Worm (Caenorhabditis elegans) whole organism, L1 larva: ENCODE measurements around the gene let-4.

Source experiments
- C04F5.9 ChIP-seq: sonication (generic microtip); optimal IDR thresholded peaks from 2 replicates; lab custom pipeline; 2016; ENCODE audit warnings: missing genetic modification characterization, missing compliant biosample characterization
- aha-1 ChIP-seq: fragments of 150-350 bp; optimal IDR thresholded peaks from 2 replicates; lab custom pipeline; 2014; ENCODE audit warnings: missing biosample characterization, missing genetic modification characterization
- aly-2 ChIP-seq: fragments of 150-350 bp; optimal IDR thresholded peaks from 2 replicates; lab custom pipeline; 2014; ENCODE audit warnings: missing biosample characterization, missing genetic modification characterization
- ceh-8 ChIP-seq: fragments of 200-800 bp; sonication (Bioruptor generic); optimal IDR thresholded peaks from 2 replicates; lab custom pipeline; 2018; ENCODE audit warnings: mild to moderate bottlenecking, missing genetic modification characterization, moderate library complexity, missing compliant biosample characterization
- ces-1 ChIP-seq: fragments of 150-350 bp; optimal IDR thresholded peaks from 2 replicates; lab custom pipeline; 2014; ENCODE audit warnings: missing biosample characterization, missing genetic modification reagents, missing genetic modification characterization
- dpl-1 ChIP-seq, 3 experiments: fragments of 150-350 bp in 2 of 3; sonication (generic microtip) in 1 of 3; optimal IDR thresholded peaks; 2 replicates each; lab custom pipeline; 2014 to 2017; ENCODE audit warnings: missing biosample characterization in 3 of 3, missing genetic modification characterization in 3 of 3, missing genetic modification reagents in 3 of 3
- dsc-1 ChIP-seq: sonication (generic microtip); optimal IDR thresholded peaks from 2 replicates; lab custom pipeline; 2016; ENCODE audit warnings: mild to moderate bottlenecking, missing genetic modification characterization, missing compliant biosample characterization
- efl-3 ChIP-seq: fragments of 200-800 bp; sonication (Bioruptor generic); optimal IDR thresholded peaks from 2 replicates; lab custom pipeline; 2018; ENCODE audit warnings: mild to moderate bottlenecking, missing genetic modification characterization, missing compliant biosample characterization
- egl-27 ChIP-seq, 2 experiments: fragments of 150-350 bp in 1 of 2; sonication (generic microtip); optimal IDR thresholded peaks; 3 replicates each; lab custom pipeline; 2017 to 2018; ENCODE audit warnings: missing biosample characterization in 2 of 2, missing genetic modification characterization in 2 of 2, missing genetic modification reagents in 2 of 2
- elt-2 ChIP-seq: sonication (generic microtip); optimal IDR thresholded peaks from 2 replicates; lab custom pipeline; 2016; ENCODE audit warnings: missing genetic modification characterization, mild to moderate bottlenecking, inconsistent platforms, missing compliant biosample characterization, missing genetic modification reagents
- elt-3 ChIP-seq, 6 experiments: fragments of 150-350 bp in 1 of 6; sonication (generic microtip); optimal IDR thresholded peaks; 2 replicates each; lab custom pipeline; 2017 to 2018; ENCODE audit warnings: missing biosample characterization in 6 of 6, missing genetic modification characterization in 6 of 6, inconsistent platforms in 1 of 6
- fkh-10 ChIP-seq: sonication (generic microtip); optimal IDR thresholded peaks from 2 replicates; lab custom pipeline; 2017; ENCODE audit warnings: missing biosample characterization, missing genetic modification reagents, missing genetic modification characterization
- fkh-4 ChIP-seq: sonication (generic microtip); optimal IDR thresholded peaks from 2 replicates; lab custom pipeline; 2016; ENCODE audit warnings: missing compliant biosample characterization, missing genetic modification characterization, borderline replicate concordance
- fkh-8 ChIP-seq: sonication (generic microtip); optimal IDR thresholded peaks from 2 replicates; lab custom pipeline; 2016; ENCODE audit warnings: mild to moderate bottlenecking, missing genetic modification characterization, missing compliant biosample characterization
- fos-1 ChIP-seq: fragments of 150-350 bp; optimal IDR thresholded peaks from 2 replicates; lab custom pipeline; 2014; ENCODE audit warnings: missing biosample characterization, missing genetic modification characterization
- hlh-17 ChIP-seq: fragments of 200-800 bp; sonication (Bioruptor generic); optimal IDR thresholded peaks from 2 replicates; lab custom pipeline; 2018; ENCODE audit warnings: missing genetic modification characterization, mild to moderate bottlenecking, missing compliant biosample characterization, moderate library complexity, borderline replicate concordance
- irx-1 ChIP-seq: sonication (generic microtip); optimal IDR thresholded peaks from 2 replicates; lab custom pipeline; 2016; ENCODE audit warnings: missing genetic modification characterization, missing compliant biosample characterization
- isw-1 ChIP-seq: fragments of 200-800 bp; sonication (Bioruptor generic); IDR thresholded peaks from 2 replicates; pipeline ENCODE4 v1.3.6; 2022; ENCODE audit warnings: missing genetic modification characterization, missing compliant biosample characterization
- jun-1 ChIP-seq: fragments of 150-350 bp; optimal IDR thresholded peaks from 2 replicates; lab custom pipeline; 2014; ENCODE audit warnings: missing biosample characterization, missing genetic modification reagents, missing genetic modification characterization
- lin-13 ChIP-seq: fragments of 150-350 bp; optimal IDR thresholded peaks from 2 replicates; lab custom pipeline; 2014; ENCODE audit warnings: missing biosample characterization, missing genetic modification reagents, missing genetic modification characterization
- lin-35 ChIP-seq, 2 experiments: fragments of 150-350 bp; optimal IDR thresholded peaks; 2 replicates each; lab custom pipeline; 2014; ENCODE audit warnings: missing biosample characterization in 2 of 2, missing genetic modification characterization in 2 of 2, missing genetic modification reagents in 2 of 2
- lin-39 ChIP-seq: fragments of 150-350 bp; optimal IDR thresholded peaks from 2 replicates; lab custom pipeline; 2014; ENCODE audit warnings: missing biosample characterization, missing genetic modification reagents, missing genetic modification characterization
- lir-3 ChIP-seq: sonication (generic microtip); optimal IDR thresholded peaks from 2 replicates; lab custom pipeline; 2016; ENCODE audit warnings: mild to moderate bottlenecking, missing genetic modification characterization, moderate library complexity, missing compliant biosample characterization; ENCODE audit not compliant: poor library complexity
- mab-9 ChIP-seq: fragments of 200-800 bp; sonication (Bioruptor generic); IDR thresholded peaks from 2 replicates; pipeline ENCODE4 v1.3.6; 2022; ENCODE audit warnings: missing genetic modification reagents, missing genetic modification characterization, missing compliant biosample characterization
- mep-1 ChIP-seq: fragments of 150-350 bp; optimal IDR thresholded peaks from 2 replicates; lab custom pipeline; 2014; ENCODE audit warnings: missing biosample characterization, missing genetic modification characterization
- nhr-19 ChIP-seq: fragments of 200-800 bp; sonication (Bioruptor generic); conservative IDR thresholded peaks from 2 replicates; pipeline ENCODE4 v1.3.6; 2022; ENCODE audit warnings: missing genetic modification characterization, missing compliant biosample characterization
- nhr-28 ChIP-seq: fragments of 150-350 bp; optimal IDR thresholded peaks from 2 replicates; lab custom pipeline; 2014; ENCODE audit warnings: missing biosample characterization, missing genetic modification characterization
- nhr-76 ChIP-seq: sonication (generic microtip); optimal IDR thresholded peaks from 2 replicates; lab custom pipeline; 2017; ENCODE audit warnings: missing biosample characterization, missing genetic modification characterization
- nhr-77 ChIP-seq: fragments of 150-350 bp; optimal IDR thresholded peaks from 2 replicates; lab custom pipeline; 2014; ENCODE audit warnings: missing biosample characterization, missing genetic modification characterization
- nhr-84 ChIP-seq: sonication (generic microtip); optimal IDR thresholded peaks from 2 replicates; lab custom pipeline; 2017; ENCODE audit warnings: missing biosample characterization, missing genetic modification characterization
- nhr-85 ChIP-seq: sonication (generic microtip); peaks from one replicate; lab custom pipeline; 2016; ENCODE audit warnings: missing genetic modification characterization, inconsistent platforms, missing compliant biosample characterization
- nhr-90 ChIP-seq: sonication (generic microtip); optimal IDR thresholded peaks from 2 replicates; lab custom pipeline; 2016; ENCODE audit warnings: mild to moderate bottlenecking, missing genetic modification characterization, missing compliant biosample characterization; ENCODE audit not compliant: poor library complexity
- pag-3 ChIP-seq: sonication (generic microtip); optimal IDR thresholded peaks from 2 replicates; lab custom pipeline; 2017; ENCODE audit warnings: missing genetic modification characterization, mild to moderate bottlenecking, missing compliant biosample characterization, antibody characterized with exemption, borderline replicate concordance; ENCODE audit not compliant: insufficient read depth
- pax-3 ChIP-seq: fragments of 200-800 bp; sonication (Bioruptor generic); optimal IDR thresholded peaks from 2 replicates; lab custom pipeline; 2018; ENCODE audit warnings: mild to moderate bottlenecking, missing genetic modification characterization, moderate library complexity, missing compliant biosample characterization
- pqm-1 ChIP-seq: sonication (generic microtip); optimal IDR thresholded peaks from 3 replicates; lab custom pipeline; 2017; ENCODE audit warnings: missing biosample characterization, missing genetic modification characterization
- sptf-1 ChIP-seq: fragments of 150-350 bp; optimal IDR thresholded peaks from 2 replicates; lab custom pipeline; 2014; ENCODE audit warnings: missing biosample characterization, missing genetic modification characterization
- sup-37 ChIP-seq: fragments of 200-800 bp; sonication (Bioruptor generic); optimal IDR thresholded peaks from 2 replicates; lab custom pipeline; 2018; ENCODE audit warnings: mild to moderate bottlenecking, missing genetic modification characterization, missing compliant biosample characterization
- unc-62 ChIP-seq: fragments of 150-350 bp; optimal IDR thresholded peaks from 2 replicates; lab custom pipeline; 2014; ENCODE audit warnings: missing biosample characterization, missing genetic modification reagents, missing genetic modification characterization
- unc-98 ChIP-seq: fragments of 200-800 bp; sonication (Bioruptor generic); IDR thresholded peaks from 2 replicates; pipeline ENCODE4 v1.3.6; 2022; ENCODE audit warnings: missing genetic modification characterization, missing compliant biosample characterization
- zip-4 ChIP-seq: fragments of 200-800 bp; sonication (Bioruptor generic); optimal IDR thresholded peaks from 2 replicates; lab custom pipeline; 2018; ENCODE audit warnings: mild to moderate bottlenecking, missing genetic modification characterization, moderate library complexity, missing compliant biosample characterization
- ztf-11 ChIP-seq, 2 experiments: sonication (generic microtip); optimal IDR thresholded peaks; 2 replicates each; lab custom pipeline; 2016 to 2017; ENCODE audit warnings: missing genetic modification characterization in 2 of 2, missing biosample characterization in 1 of 2, missing compliant biosample characterization in 1 of 2
- ztf-4 ChIP-seq: fragments of 150-350 bp; optimal IDR thresholded peaks from 2 replicates; lab custom pipeline; 2014; ENCODE audit warnings: missing biosample characterization, missing genetic modification characterization

The let-4 gene

ce11 chrX:14602676-14603075, 24.9 kb downstream of the let-4 start, which contains the start of gene eor-2 (continued):
- no peak for TF ChIP-seq nhr-28 (tag; lab: Kevin White, UChicago)
- TF ChIP-seq fkh-8 (tag; lab: Kevin White, UChicago): peak; percentile 13
- TF ChIP-seq nhr-90 (tag; lab: Kevin White, UChicago): peak; percentile 75
- TF ChIP-seq zip-4: no peak
- no peak for TF ChIP-seq aly-2 (tag; lab: Kevin White, UChicago)
- TF ChIP-seq efl-3: no peak
- TF ChIP-seq ces-1 (GFP tag; lab: Kevin White, UChicago): no peak
- TF ChIP-seq irx-1 (tag; lab: Kevin White, UChicago): peak; percentile 23
- TF ChIP-seq ceh-8 (GFP tag; lab: Kevin White, UChicago): no peak
- TF ChIP-seq nhr-85 (tag; lab: Kevin White, UChicago): peak; percentile 90
- peak; percentile 86 for TF ChIP-seq mep-1 (tag; lab: Kevin White, UChicago)
- TF ChIP-seq nhr-76 (tag; lab: Kevin White, UChicago): no peak
- no peak for TF ChIP-seq nhr-84 (tag; lab: Kevin White, UChicago)
- no peak for TF ChIP-seq nhr-77 (tag; lab: Kevin White, UChicago)
- TF ChIP-seq mab-9 (GFP tag; lab: Robert Waterston, UW): no peak
- TF ChIP-seq lin-35 (GFP tag; optimal IDR thresholded peaks at IDR 0.05; lab: Kevin White, UChicago): peak; percentile 47 to 81
- TF ChIP-seq fos-1: no peak
- TF ChIP-seq unc-62: no peak
- TF ChIP-seq ztf-4 (tag; lab: Kevin White, UChicago): peak; percentile 65
- TF ChIP-seq jun-1 (tag; lab: Kevin White, UChicago): peak; percentile 80
- TF ChIP-seq lin-13 (GFP tag; lab: Kevin White, UChicago): peak; percentile 10
- peak; percentile 47 for TF ChIP-seq elt-2 (tag; lab: Kevin White, UChicago)
- peak; percentile 42 for TF ChIP-seq dsc-1
- no peak for TF ChIP-seq egl-27 (tag; optimal IDR thresholded peaks at IDR 0.05; lab: Kevin White, UChicago)
- TF ChIP-seq elt-3 (tag; optimal IDR thresholded peaks at IDR 0.05; lab: Kevin White, UChicago): peak in 2 of 6 experiments; percentile 62 to 77
- TF ChIP-seq unc-98 (GFP tag; lab: Robert Waterston, UW): no peak
- no peak for TF ChIP-seq pag-3 (tag; lab: Kevin White, UChicago)
- peak; percentile 29 to 50 (median 41) for TF ChIP-seq dpl-1 (GFP tag; optimal IDR thresholded peaks at IDR 0.05; lab: Kevin White, UChicago)
- no peak for TF ChIP-seq lin-39 (tag; lab: Kevin White, UChicago)
- TF ChIP-seq sptf-1 (tag; lab: Kevin White, UChicago): no peak
- no peak for TF ChIP-seq sup-37 (GFP tag; lab: Kevin White, UChicago)
- TF ChIP-seq pax-3 (tag; lab: Kevin White, UChicago): no peak
- peak in 1 of 2 experiments; percentile 53 for TF ChIP-seq ztf-11 (tag; optimal IDR thresholded peaks at IDR 0.05; lab: Kevin White, UChicago)
- TF ChIP-seq C04F5.9: no peak

DNA sequence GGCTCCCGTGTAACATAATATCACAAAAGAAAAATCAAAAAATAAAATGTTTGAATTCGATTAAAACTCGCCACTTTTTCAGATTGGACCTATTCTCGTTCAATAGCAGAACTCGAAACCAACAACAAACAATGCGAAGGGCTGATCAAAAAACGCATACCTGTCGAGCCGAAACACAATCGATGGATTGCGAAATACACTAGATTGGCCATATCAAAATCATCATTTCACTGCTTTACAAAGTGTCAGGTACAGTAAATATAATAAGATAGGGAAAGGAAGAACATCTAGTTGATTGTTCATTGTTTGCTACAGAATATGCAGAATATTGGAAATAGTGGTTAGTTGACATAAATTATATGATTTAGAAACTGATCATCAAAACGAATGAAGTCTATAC, 30.0 kb downstream of the let-4 start:
- no peak for TF ChIP-seq unc-98 (GFP tag; lab: Robert Waterston, UW)
- TF ChIP-seq fkh-4 (tag; lab: Kevin White, UChicago): no peak
- no peak for TF ChIP-seq elt-2 (tag; lab: Kevin White, UChicago)
- no peak for TF ChIP-seq aha-1
- no peak for TF ChIP-seq nhr-19
- TF ChIP-seq fkh-10 (GFP tag; lab: Kevin White, UChicago): no peak
- no peak for TF ChIP-seq sptf-1 (tag; lab: Kevin White, UChicago)
- no peak for TF ChIP-seq elt-3 (tag; optimal IDR thresholded peaks at IDR 0.05; lab: Kevin White, UChicago)
- TF ChIP-seq pqm-1 (tag; lab: Kevin White, UChicago): no peak
- no peak for TF ChIP-seq hlh-17
- no peak for TF ChIP-seq isw-1
- no peak for TF ChIP-seq lir-3
- TF ChIP-seq, all 84 proteins: peak for 0
